Fruit fly (Drosophila melanogaster): ENCODE measurements around the gene kar.
A peak's percentile ranks its signal among the peaks of the same experiment; 100 is the strongest.

Gene kar

DNA sequence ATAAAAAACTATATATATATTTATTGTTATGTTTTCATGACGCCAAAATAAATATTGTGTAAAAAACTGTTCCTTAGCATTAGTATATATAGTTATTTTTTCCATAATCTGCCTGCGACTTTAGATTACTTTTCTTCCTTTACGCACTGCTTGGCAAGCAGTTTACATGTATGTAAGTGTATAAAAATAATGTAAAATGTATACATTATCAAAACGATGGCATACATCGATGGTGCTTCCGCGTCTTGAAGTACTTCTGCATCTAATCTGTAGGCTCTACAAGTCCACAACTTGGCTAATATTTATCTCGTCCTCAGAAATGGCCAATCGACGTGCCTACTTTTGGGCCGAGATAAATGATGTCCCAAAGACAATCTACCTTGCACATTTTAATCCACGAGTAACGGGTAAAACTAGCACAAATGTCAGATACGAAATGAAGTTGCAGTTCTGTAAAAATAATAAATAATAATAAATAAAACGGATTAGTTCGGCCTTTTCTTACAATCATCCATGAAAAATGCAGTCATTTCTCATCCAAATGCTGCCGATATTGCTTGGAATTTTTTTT, 51.1 kb downstream of the kar start, which contains the start of gene CG11608 (continued):
- TF ChIP-seq CG16863 (GFP tag; optimal IDR thresholded peaks at IDR 0.05) (no peak), Oli (tag; optimal IDR thresholded peaks at IDR 0.05) (no peak), pan (optimal IDR thresholded peaks at IDR 0.05) (no peak), pan (GFP tag; optimal IDR thresholded peaks at IDR 0.05 in 1 of 2, IDR thresholded peaks at IDR 0.05 in 1 of 2) (no peak), dpn (GFP tag; optimal IDR thresholded peaks at IDR 0.05) (no peak), bowl (GFP tag; IDR thresholded peaks at IDR 0.05) (no peak), CG10431 (GFP tag; optimal IDR thresholded peaks at IDR 0.05) (no peak), CG2202 (tag; optimal IDR thresholded peaks at IDR 0.05) (no peak), jing (GFP tag; optimal IDR thresholded peaks at IDR 0.05) (no peak), CG42726 (GFP tag; IDR thresholded peaks at IDR 0.05; ENCODE audit: partially characterized antibody) (0 out of 2 replicates have a peak, but pooled peaks have one; percentile 34), Med (GFP tag) (peak; percentile 19), CG7271 (tag; optimal IDR thresholded peaks at IDR 0.05) (no peak), tna (GFP tag; IDR thresholded peaks at IDR 0.05; ENCODE audit: partially characterized antibody) (no peak), Ssrp (tag; optimal IDR thresholded peaks at IDR 0.05) (no peak), lola (GFP tag; optimal IDR thresholded peaks at IDR 0.05) (no peak), seq (GFP tag; IDR thresholded peaks at IDR 0.05) (no peak), exex (tag; optimal IDR thresholded peaks at IDR 0.05) (no peak), CG18599 (GFP tag; optimal IDR thresholded peaks at IDR 0.05) (no peak), CG11247 (GFP tag; IDR thresholded peaks at IDR 0.05) (no peak), Mes4 (GFP tag; optimal IDR thresholded peaks at IDR 0.05) (no peak), CG14441 (GFP tag; IDR thresholded peaks at IDR 0.05) (no peak), slp2 (GFP tag; optimal IDR thresholded peaks at IDR 0.05) (no peak), shn (GFP tag; optimal IDR thresholded peaks at IDR 0.05) (no peak), H15 (GFP tag; IDR thresholded peaks at IDR 0.05) (no peak), Ets65A (GFP tag) (no peak), NC2α (GFP tag; optimal IDR thresholded peaks at IDR 0.05) (no peak), CG11085 (GFP tag; IDR thresholded peaks at IDR 0.05) (no peak), knrl (GFP tag; IDR thresholded peaks at IDR 0.05; ENCODE audit: partially characterized antibody) (peak; percentile 69), peb (GFP tag; IDR thresholded peaks at IDR 0.05) (no peak), CG14860 (GFP tag; IDR thresholded peaks at IDR 0.05; ENCODE audit: partially characterized antibody) (0 out of 3 replicates have a peak, but pooled peaks have one; percentile 33), CG31365 (tag; optimal IDR thresholded peaks at IDR 0.05) (peak; percentile 90), CG9817 (tag; optimal IDR thresholded peaks at IDR 0.05) (no peak), CG8924 (tag; optimal IDR thresholded peaks at IDR 0.05) (no peak), dan (GFP tag; IDR thresholded peaks at IDR 0.05) (no peak), CG6765 (GFP tag; optimal IDR thresholded peaks at IDR 0.05) (no peak), CG6791 (GFP tag; IDR thresholded peaks at IDR 0.05; ENCODE audit: partially characterized antibody) (peak; percentile 71)

DNA sequence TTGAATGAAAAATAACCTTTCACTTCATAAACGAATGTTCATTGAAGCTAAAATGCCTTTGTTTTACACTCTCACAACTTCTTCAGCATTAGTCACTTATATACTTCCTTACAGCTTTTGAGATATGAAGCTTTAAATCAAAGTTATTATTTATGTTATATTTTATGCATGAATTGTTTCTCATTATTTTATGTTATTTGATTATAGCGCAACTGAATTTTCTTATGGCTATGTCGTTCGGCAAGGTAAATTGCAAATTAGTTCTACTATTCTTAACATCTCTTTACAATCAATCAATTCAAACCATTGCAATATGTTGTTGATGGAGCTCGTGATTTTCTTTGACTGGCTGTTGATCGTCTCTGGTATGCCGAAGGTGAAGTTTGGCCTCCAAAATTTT, 52.9 kb downstream of the kar start, which contains the start of gene CG11600:
Gene CG11600, plus strand, starts transcription at position 301 of the 400 bp plus-strand sequence.
- TF ChIP-seq CG2202 (tag; optimal IDR thresholded peaks at IDR 0.05) (no peak), CG6765 (GFP tag; optimal IDR thresholded peaks at IDR 0.05) (no peak), YL-1 (GFP tag; optimal IDR thresholded peaks at IDR 0.05) (no peak), fd64A (GFP tag; optimal IDR thresholded peaks at IDR 0.05) (no peak), Elba2 (GFP tag; optimal IDR thresholded peaks at IDR 0.05) (no peak), CG4360 (GFP tag; IDR thresholded peaks at IDR 0.05) (no peak), CG8944 (GFP tag; optimal IDR thresholded peaks at IDR 0.05) (no peak), Oli (tag; optimal IDR thresholded peaks at IDR 0.05) (no peak), kah (GFP tag; optimal IDR thresholded peaks at IDR 0.05) (no peak), Dek (tag; optimal IDR thresholded peaks at IDR 0.05) (no peak), caup (GFP tag; optimal IDR thresholded peaks at IDR 0.05; ENCODE audit: severe bottlenecking) (no peak), CG1832 (GFP tag; optimal IDR thresholded peaks at IDR 0.05) (no peak)
